Worm (Caenorhabditis elegans) whole organism, young adult: ENCODE results near the gene ule-3.

Experiments
- F55B11.4 ChIP-seq: sonication (generic microtip); optimal IDR thresholded peaks from 2 replicates; lab custom pipeline; 2016; ENCODE audit warnings: missing compliant biosample characterization, missing genetic modification characterization, borderline replicate concordance; ENCODE audit not compliant: insufficient read depth
- ama-1 ChIP-seq, 3 experiments: fragments of 150-350 bp in 1 of 3; sonication (generic microtip) in 2 of 3; optimal IDR thresholded peaks; 2 replicates each; lab custom pipeline; 2014 to 2018; ENCODE audit warnings: missing biosample characterization in 2 of 3, missing genetic modification characterization in 2 of 3, missing genetic modification reagents in 2 of 3
- madf-3 ChIP-seq: fragments of 200-800 bp; sonication (Bioruptor generic); IDR thresholded peaks from 2 replicates; pipeline ENCODE4 v1.3.6; 2022; ENCODE audit warnings: missing genetic modification reagents, missing genetic modification characterization, missing compliant biosample characterization
- sptf-2 ChIP-seq: fragments of 200-800 bp; sonication (Bioruptor generic); optimal IDR thresholded peaks from 2 replicates; lab custom pipeline; 2018; ENCODE audit warnings: mild to moderate bottlenecking, missing genetic modification characterization, missing compliant biosample characterization

DNA sequence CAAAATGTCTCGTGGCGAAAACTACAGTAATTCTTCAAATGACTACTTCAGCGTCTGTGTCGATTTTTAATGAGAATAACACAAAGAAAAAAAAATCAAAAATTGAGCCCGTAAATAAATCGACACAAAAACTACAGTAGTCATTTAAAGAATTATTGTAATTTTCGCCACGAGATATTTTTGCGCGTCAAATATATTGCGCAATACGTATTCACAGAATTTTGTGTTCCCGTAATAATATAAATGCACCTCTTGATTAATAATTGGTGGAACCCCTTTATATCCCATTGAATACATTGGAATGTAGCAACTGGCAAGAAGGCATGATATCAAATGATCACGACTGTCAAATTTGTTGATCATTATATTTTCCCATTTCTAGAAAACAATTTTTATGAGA, 24.7 kb upstream of the ule-3 start:
- no peak for TF ChIP-seq ama-1 (optimal IDR thresholded peaks at IDR 0.05; lab: Kevin White, UChicago)
- TF ChIP-seq ama-1 (GFP tag; optimal IDR thresholded peaks at IDR 0.05; lab: Kevin White, UChicago) = no peak
- no peak for TF ChIP-seq sptf-2 (GFP tag; lab: Kevin White, UChicago)
- no peak for TF ChIP-seq F55B11.4 (tag; lab: Kevin White, UChicago)
- TF ChIP-seq madf-3 (GFP tag; lab: Robert Waterston, UW) = no peak
